Worm (Caenorhabditis elegans): Measurements from ENCODE around the gene F54A3.6.

F54A3.6 gene

DNA sequence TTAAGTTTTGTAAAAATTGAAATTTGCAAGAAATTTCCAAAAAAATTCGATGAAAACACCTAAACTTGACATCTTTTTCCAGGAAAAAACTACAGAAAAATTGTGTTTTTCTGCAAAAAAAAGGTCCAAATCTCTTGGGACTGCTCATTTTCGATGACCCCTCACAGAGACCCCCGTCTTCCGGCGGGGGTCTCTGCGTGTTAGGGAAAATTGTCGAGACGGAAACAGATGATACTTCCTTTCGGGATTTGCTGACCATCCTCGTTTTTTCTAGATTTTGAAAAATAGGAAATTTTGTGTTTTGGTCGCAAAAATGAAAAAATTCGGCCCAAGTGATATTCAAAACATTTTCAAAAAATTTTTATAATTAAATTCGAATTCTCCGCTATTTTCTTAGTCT is 40.9 kb downstream of the F54A3.6 start:
- TF ChIP-seq cebp-1 (GFP tag; IDR thresholded peaks at IDR 0.05) (no peak), cebp-1 (tag; optimal IDR thresholded peaks at IDR 0.05) (no peak), T07F8.4 (tag; optimal IDR thresholded peaks at IDR 0.05) (no peak), D2030.7 (GFP tag; IDR thresholded peaks at IDR 0.05) (no peak), unc-130 (GFP tag; optimal IDR thresholded peaks at IDR 0.05) (no peak), hrde-1 (tag; optimal IDR thresholded peaks at IDR 0.05; ENCODE audit: borderline replicate concordance) (no peak)

ce11 chrII:2190522-2190921 is 41.7 kb downstream of the F54A3.6 start:
- TF ChIP-seq ceh-40 (GFP tag; IDR thresholded peaks at IDR 0.05) (no peak), attf-3 (GFP tag; conservative IDR thresholded peaks at IDR 0.05) (no peak), F23B12.7 (tag; optimal IDR thresholded peaks at IDR 0.05; ENCODE audit: insufficient read depth) (no peak), F52B5.7 (tag; optimal IDR thresholded peaks at IDR 0.05) (no peak), B0336.3 (GFP tag; IDR thresholded peaks at IDR 0.05) (no peak), lin-26 (GFP tag; IDR thresholded peaks at IDR 0.05) (no peak), Y79H2A.3 (GFP tag; conservative IDR thresholded peaks at IDR 0.05) (no peak), nhr-179 (tag; optimal IDR thresholded peaks at IDR 0.05) (no peak), rcor-1 (GFP tag; IDR thresholded peaks at IDR 0.05) (no peak), chd-7 (tag; optimal IDR thresholded peaks at IDR 0.05) (no peak), egl-44 (GFP tag; IDR thresholded peaks at IDR 0.05) (no peak), F57A8.1 (GFP tag; optimal IDR thresholded peaks at IDR 0.05) (no peak), rpc-1 (optimal IDR thresholded peaks at IDR 0.05) (no peak), rpc-1 (tag; optimal IDR thresholded peaks at IDR 0.05) (no peak), cebp-1 (GFP tag; IDR thresholded peaks at IDR 0.05) (no peak), cebp-1 (tag; optimal IDR thresholded peaks at IDR 0.05) (no peak), atf-7 (tag; optimal IDR thresholded peaks at IDR 0.05) (no peak), F33H1.4 (GFP tag; IDR thresholded peaks at IDR 0.05) (no peak), ceh-91 (GFP tag; IDR thresholded peaks at IDR 0.05) (no peak), ceh-79 (tag; optimal IDR thresholded peaks at IDR 0.05) (no peak)

DNA sequence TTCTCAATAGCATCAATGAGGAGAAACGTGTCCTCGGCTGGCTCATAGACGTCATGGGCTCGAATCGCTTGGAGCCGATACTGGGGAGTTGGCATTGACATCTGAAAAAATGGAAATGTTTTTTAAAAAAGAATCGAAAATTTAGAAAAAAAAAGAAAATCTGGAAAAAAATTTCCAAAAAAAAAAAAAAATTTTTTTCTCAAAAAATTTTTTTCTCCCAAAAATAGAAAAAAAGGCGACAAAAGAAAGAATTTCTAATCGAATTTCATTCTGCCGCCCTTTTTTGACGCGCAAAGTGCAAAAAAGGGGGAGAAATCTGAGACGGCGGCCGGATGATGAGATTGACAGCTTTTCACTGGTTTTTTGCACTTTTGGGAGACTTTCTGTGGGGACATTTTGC is 42.9 kb downstream of the F54A3.6 start, which contains the start of gene mtq-2:
TSS of gene mtq-2 (minus strand) at position 101 of the 400 bp plus-strand sequence.
- no peak for TF ChIP-seq nhr-90 (tag; optimal IDR thresholded peaks at IDR 0.05)
- TF ChIP-seq lsl-1 (GFP tag; optimal IDR thresholded peaks at IDR 0.05), result no peak
- TF ChIP-seq nfya-1 (tag; optimal IDR thresholded peaks at IDR 0.05; ENCODE audit: borderline replicate concordance, insufficient read depth), result no peak
- TF ChIP-seq Y95B8A.8 (GFP tag; IDR thresholded peaks at IDR 0.05), result no peak
- no peak for TF ChIP-seq pbrm-1 (GFP tag; IDR thresholded peaks at IDR 0.05)
- no peak for TF ChIP-seq ztf-6 (GFP tag; IDR thresholded peaks at IDR 0.05)
- no peak for TF ChIP-seq egrh-3 (GFP tag; IDR thresholded peaks at IDR 0.05)
- TF ChIP-seq chd-7 (tag; optimal IDR thresholded peaks at IDR 0.05), result no peak
- TF ChIP-seq ceh-58 (GFP tag; IDR thresholded peaks at IDR 0.05), result no peak
- no peak for TF ChIP-seq repo-1 (tag; optimal IDR thresholded peaks at IDR 0.05)
- no peak for TF ChIP-seq Y79H2A.3 (GFP tag; conservative IDR thresholded peaks at IDR 0.05)
- TF ChIP-seq F33H1.4 (GFP tag; IDR thresholded peaks at IDR 0.05), result no peak
- TF ChIP-seq tlf-1 (GFP tag; optimal IDR thresholded peaks at IDR 0.05), result no peak

- TF ChIP-seq F39B2.1 (GFP tag; IDR thresholded peaks at IDR 0.05) (no peak), bed-1 (GFP tag; IDR thresholded peaks at IDR 0.05) (no peak), athp-1 (tag; optimal IDR thresholded peaks at IDR 0.05) (no peak), madf-3 (GFP tag; IDR thresholded peaks at IDR 0.05) (no peak), sea-2 (GFP tag; IDR thresholded peaks at IDR 0.05) (no peak), ztf-26 (tag; optimal IDR thresholded peaks at IDR 0.05) (no peak), snpc-3.4 (tag; optimal IDR thresholded peaks at IDR 0.05) (no peak), unc-62 (GFP tag; optimal IDR thresholded peaks at IDR 0.05) (no peak), ekl-4 (GFP tag; IDR thresholded peaks at IDR 0.05) (no peak)
Measured at ce11 chrII:2186730-2187129, 45.5 kb downstream of the F54A3.6 start.

Data from whole organism, young adult.